Worm (Caenorhabditis elegans) whole organism, young adult: Measurements from ENCODE around the gene spin-2.

Experiments used
- B0019.2 ChIP-seq: fragments of 200-800 bp; sonication (Bioruptor generic); conservative IDR thresholded peaks from 2 replicates; pipeline ENCODE4 v1.3.6; 2022; ENCODE audit warnings: missing genetic modification reagents, missing genetic modification characterization, missing compliant biosample characterization
- F33H1.4 ChIP-seq: fragments of 200-800 bp; sonication (Bioruptor generic); IDR thresholded peaks from 2 replicates; pipeline ENCODE4 v1.3.6; 2022; ENCODE audit warnings: missing genetic modification reagents, missing genetic modification characterization, missing compliant biosample characterization
- F37B4.10 ChIP-seq: fragments of 200-800 bp; sonication (Bioruptor generic); IDR thresholded peaks from 2 replicates; pipeline ENCODE4 v1.3.6; 2022; ENCODE audit warnings: missing genetic modification characterization, missing compliant biosample characterization
- F49E8.2 ChIP-seq: sonication (generic microtip); optimal IDR thresholded peaks from 3 replicates; lab custom pipeline; 2017; ENCODE audit warnings: missing genetic modification characterization, mild to moderate bottlenecking, missing compliant biosample characterization, antibody characterized with exemption, moderate library complexity; ENCODE audit not compliant: insufficient read depth
- F55B11.4 ChIP-seq: sonication (generic microtip); optimal IDR thresholded peaks from 2 replicates; lab custom pipeline; 2016; ENCODE audit warnings: missing compliant biosample characterization, missing genetic modification characterization, borderline replicate concordance; ENCODE audit not compliant: insufficient read depth
- K11D2.4 ChIP-seq: fragments of 200-800 bp; sonication (Bioruptor generic); IDR thresholded peaks from 2 replicates; pipeline ENCODE4 v1.3.6; 2022; ENCODE audit warnings: missing genetic modification reagents, missing genetic modification characterization, missing compliant biosample characterization
- Y56A3A.18 ChIP-seq: fragments of 200-800 bp; sonication (Bioruptor generic); IDR thresholded peaks from 2 replicates; pipeline ENCODE4 v1.3.6; 2022; ENCODE audit warnings: missing genetic modification reagents, missing genetic modification characterization, missing compliant biosample characterization
- ZK185.1 ChIP-seq: sonication (generic microtip); optimal IDR thresholded peaks from 2 replicates; lab custom pipeline; 2016; ENCODE audit warnings: mild to moderate bottlenecking, missing genetic modification characterization, missing compliant biosample characterization; ENCODE audit not compliant: poor library complexity, severe bottlenecking
- athp-1 ChIP-seq: sonication (generic microtip); optimal IDR thresholded peaks from 2 replicates; lab custom pipeline; 2017; ENCODE audit warnings: mild to moderate bottlenecking, missing genetic modification characterization, missing compliant biosample characterization
- cebp-2 ChIP-seq: fragments of 200-800 bp; sonication (Bioruptor generic); IDR thresholded peaks from 2 replicates; pipeline ENCODE4 v1.3.6; 2022; ENCODE audit warnings: missing genetic modification characterization, missing compliant biosample characterization
- ceh-100 ChIP-seq: fragments of 200-800 bp; sonication (Bioruptor generic); IDR thresholded peaks from 2 replicates; pipeline ENCODE4 v1.3.6; 2022; ENCODE audit warnings: missing genetic modification reagents, missing genetic modification characterization, missing compliant biosample characterization
- ceh-91 ChIP-seq: fragments of 200-800 bp; sonication (Bioruptor generic); IDR thresholded peaks from 2 replicates; pipeline ENCODE4 v1.3.6; 2022; ENCODE audit warnings: missing genetic modification reagents, missing genetic modification characterization, missing compliant biosample characterization
- die-1 ChIP-seq: sonication (generic microtip); optimal IDR thresholded peaks from 2 replicates; lab custom pipeline; 2016; ENCODE audit warnings: missing genotype, mild to moderate bottlenecking, missing genetic modification characterization, missing compliant biosample characterization
- dox-1 ChIP-seq: fragments of 200-800 bp; sonication (Bioruptor generic); IDR thresholded peaks from 2 replicates; pipeline ENCODE4 v1.3.6; 2022; ENCODE audit warnings: missing genetic modification reagents, missing genetic modification characterization, missing compliant biosample characterization
- dpff-1 ChIP-seq: sonication (generic microtip); optimal IDR thresholded peaks from 2 replicates; lab custom pipeline; 2017; ENCODE audit warnings: mild to moderate bottlenecking, missing genetic modification characterization, missing compliant biosample characterization
- dpl-1 ChIP-seq: fragments of 150-350 bp; optimal IDR thresholded peaks from 2 replicates; lab custom pipeline; 2014; ENCODE audit warnings: missing biosample characterization, missing genetic modification reagents, missing genetic modification characterization
- efl-1 ChIP-seq: fragments of 150-350 bp; optimal IDR thresholded peaks from 2 replicates; lab custom pipeline; 2014; ENCODE audit warnings: missing biosample characterization, missing genetic modification reagents, missing genetic modification characterization
- fkh-3 ChIP-seq: sonication (generic microtip); optimal IDR thresholded peaks from 2 replicates; lab custom pipeline; 2016; ENCODE audit warnings: mild to moderate bottlenecking, missing genetic modification characterization, missing compliant biosample characterization
- let-607 ChIP-seq, 2 experiments: fragments of 200-800 bp in 1 of 2; sonication (Bioruptor generic) in 1 of 2; sonication (generic microtip) in 1 of 2; optimal IDR thresholded peaks; 2 replicates each; lab custom pipeline; 2016 to 2018; ENCODE audit warnings: mild to moderate bottlenecking in 2 of 2, missing compliant biosample characterization in 2 of 2, missing genetic modification characterization in 2 of 2, moderate library complexity in 2 of 2, missing genotype in 1 of 2
- lin-26 ChIP-seq: fragments of 200-800 bp; sonication (Bioruptor generic); IDR thresholded peaks from 2 replicates; pipeline ENCODE4 v1.3.6; 2022; ENCODE audit warnings: missing genetic modification reagents, missing genetic modification characterization, missing compliant biosample characterization
- lin-35 ChIP-seq, 3 experiments: fragments of 150-350 bp in 2 of 3; sonication (generic microtip) in 1 of 3; optimal IDR thresholded peaks; 2 replicates each; lab custom pipeline; 2014 to 2018; ENCODE audit warnings: missing biosample characterization in 3 of 3, missing genetic modification characterization in 3 of 3, missing genetic modification reagents in 3 of 3
- lin-54 ChIP-seq: fragments of 200-800 bp; sonication (Bioruptor generic); optimal IDR thresholded peaks from 2 replicates; lab custom pipeline; 2018; ENCODE audit warnings: mild to moderate bottlenecking, missing genetic modification characterization, missing compliant biosample characterization
- nfyb-1 ChIP-seq: fragments of 200-800 bp; sonication (Bioruptor generic); IDR thresholded peaks from 2 replicates; pipeline ENCODE4 v1.3.6; 2022; ENCODE audit warnings: missing genetic modification reagents, missing genetic modification characterization, missing compliant biosample characterization
- nhr-120 ChIP-seq: fragments of 200-800 bp; sonication (Bioruptor generic); IDR thresholded peaks from 2 replicates; pipeline ENCODE4 v1.3.6; 2022; ENCODE audit warnings: missing genetic modification characterization, missing compliant biosample characterization
- nhr-27 ChIP-seq: fragments of 200-800 bp; sonication (Bioruptor generic); optimal IDR thresholded peaks from 2 replicates; lab custom pipeline; 2018; ENCODE audit warnings: mild to moderate bottlenecking, missing genetic modification characterization, moderate library complexity, missing compliant biosample characterization
- nhr-80 ChIP-seq: sonication (generic microtip); optimal IDR thresholded peaks from 2 replicates; lab custom pipeline; 2016; ENCODE audit warnings: missing genetic modification characterization, missing compliant biosample characterization
- pbrm-1 ChIP-seq: fragments of 200-800 bp; sonication (Bioruptor generic); IDR thresholded peaks from 2 replicates; pipeline ENCODE4 v1.3.6; 2022; ENCODE audit warnings: missing genetic modification reagents, missing genetic modification characterization, missing compliant biosample characterization
- pha-4 ChIP-seq: fragments of 150-350 bp; sonication (generic microtip); optimal IDR thresholded peaks from 2 replicates; lab custom pipeline; 2014; ENCODE audit warnings: missing biosample characterization, missing genetic modification reagents, missing genetic modification characterization
- rcor-1 ChIP-seq: fragments of 200-800 bp; sonication (Bioruptor generic); IDR thresholded peaks from 2 replicates; pipeline ENCODE4 v1.3.6; 2022; ENCODE audit warnings: missing genetic modification reagents, missing genetic modification characterization, missing compliant biosample characterization
- somi-1 ChIP-seq: fragments of 200-800 bp; sonication (Bioruptor generic); optimal IDR thresholded peaks from 2 replicates; lab custom pipeline; 2018; ENCODE audit warnings: mild to moderate bottlenecking, missing genetic modification characterization, missing compliant biosample characterization
- tbp1 ChIP-seq: fragments of 200-800 bp; sonication (Bioruptor generic); optimal IDR thresholded peaks from 2 replicates; lab custom pipeline; 2018; ENCODE audit warnings: mild to moderate bottlenecking, missing genetic modification characterization, missing compliant biosample characterization
- unc-130 ChIP-seq: sonication (generic microtip); optimal IDR thresholded peaks from 2 replicates; lab custom pipeline; 2016; ENCODE audit warnings: missing genetic modification reagents, missing genetic modification characterization, missing compliant biosample characterization
- unc-62 ChIP-seq: fragments of 150-350 bp; optimal IDR thresholded peaks from 2 replicates; lab custom pipeline; 2014; ENCODE audit warnings: missing biosample characterization, missing genetic modification reagents, missing genetic modification characterization
- zfh-2 ChIP-seq: fragments of 200-800 bp; sonication (Bioruptor generic); conservative IDR thresholded peaks from 2 replicates; pipeline ENCODE4 v1.3.6; 2022; ENCODE audit warnings: missing genetic modification reagents, missing genetic modification characterization, missing compliant biosample characterization
- ztf-18 ChIP-seq: sonication (generic microtip); optimal IDR thresholded peaks from 2 replicates; lab custom pipeline; 2016; ENCODE audit warnings: missing genotype, mild to moderate bottlenecking, missing genetic modification characterization, missing compliant biosample characterization
- ztf-22 ChIP-seq: fragments of 200-800 bp; sonication (Bioruptor generic); optimal IDR thresholded peaks from 2 replicates; lab custom pipeline; 2018; ENCODE audit warnings: mild to moderate bottlenecking, missing genetic modification characterization, moderate library complexity, missing compliant biosample characterization

spin-2 gene

ce11 chrIV:13052568-13052967, 34.2 kb upstream of the spin-2 start, which contains the start of gene F49E11.7:
Gene F49E11.7, plus strand, starts transcription at chrIV:13052868.
- no peak for TF ChIP-seq fkh-3 (tag; lab: Kevin White, UChicago)
- no peak for TF ChIP-seq F37B4.10
- no peak for TF ChIP-seq lin-26 (GFP tag; lab: Robert Waterston, UW)
- no peak for TF ChIP-seq die-1 (tag; lab: Kevin White, UChicago)
- TF ChIP-seq K11D2.4 (GFP tag; lab: Robert Waterston, UW), result no peak
- TF ChIP-seq unc-62 (GFP tag; lab: Kevin White, UChicago), result no peak
- no peak for TF ChIP-seq athp-1 (tag; lab: Kevin White, UChicago)
- TF ChIP-seq pbrm-1 (GFP tag; lab: Robert Waterston, UW), result no peak
- no peak for TF ChIP-seq dpl-1 (GFP tag; lab: Kevin White, UChicago)

DNA sequence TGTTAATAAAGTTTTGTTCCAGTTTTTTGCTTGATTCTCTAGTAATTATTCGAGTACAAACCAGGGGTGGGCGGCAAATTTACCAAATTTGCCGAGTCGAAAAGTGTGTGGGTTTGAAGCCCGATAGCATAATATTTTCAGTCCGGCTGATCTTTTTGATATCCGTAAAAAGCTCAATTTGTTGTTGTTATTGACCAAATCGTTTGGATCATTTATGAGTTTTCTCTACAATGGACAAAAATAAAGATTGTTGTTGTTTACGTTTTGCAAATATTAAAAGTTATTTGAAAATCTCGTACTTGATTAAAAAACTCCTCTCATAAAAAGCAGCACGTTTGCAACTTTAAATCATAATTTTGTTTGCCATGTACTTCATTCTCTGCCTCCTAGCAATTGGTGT, 30.8 kb upstream of the spin-2 start, which contains the start of gene scl-1:
Gene scl-1 (plus strand): TSS at position 301 of the 400 bp plus-strand sequence.
- TF ChIP-seq tbp1 (no peak), nhr-27 (tag; lab: Kevin White, UChicago) (no peak), ztf-18 (no peak), ceh-100 (GFP tag; lab: Robert Waterston, UW) (no peak), lin-54 (GFP tag; lab: Kevin White, UChicago) (no peak), unc-130 (GFP tag; lab: Kevin White, UChicago) (no peak), nhr-120 (GFP tag; lab: Robert Waterston, UW) (no peak)
- TF ChIP-seq, all 124 proteins: peak for 0

DNA sequence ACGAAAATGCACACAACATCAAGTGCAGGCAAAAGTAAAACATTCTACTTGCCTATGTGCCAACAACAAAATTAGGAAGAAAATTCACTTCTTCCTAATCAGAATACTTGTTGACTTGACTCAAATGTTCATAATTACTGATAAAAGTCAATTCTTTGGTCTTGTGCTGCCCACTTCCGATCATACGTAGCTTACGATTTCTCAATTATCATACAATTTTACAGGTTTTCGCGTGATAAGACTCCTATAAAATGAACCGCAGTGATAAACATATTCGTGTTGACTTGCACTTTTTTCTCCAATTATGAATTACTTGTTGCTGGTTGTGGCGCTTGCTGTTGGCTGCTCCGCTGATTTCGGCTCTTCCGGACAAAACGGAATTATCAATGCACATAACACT, 29.4 kb upstream of the spin-2 start, which contains the start of gene scl-2:
Gene scl-2 (plus strand): TSS at position 293 of the 400 bp plus-strand sequence.
- TF ChIP-seq dox-1 (GFP tag; lab: Robert Waterston, UW) (peak; percentile 15; the same call in 1 of the 2 replicates), pha-4 (tag; lab: Kevin White, UChicago) (peak; percentile 74), let-607 (tag; optimal IDR thresholded peaks at IDR 0.05; lab: Kevin White, UChicago) (no peak), nhr-80 (tag; lab: Kevin White, UChicago) (peak; percentile 80), somi-1 (GFP tag; lab: Kevin White, UChicago) (no peak), F49E8.2 (tag; lab: Kevin White, UChicago) (no peak), rcor-1 (no peak)

DNA sequence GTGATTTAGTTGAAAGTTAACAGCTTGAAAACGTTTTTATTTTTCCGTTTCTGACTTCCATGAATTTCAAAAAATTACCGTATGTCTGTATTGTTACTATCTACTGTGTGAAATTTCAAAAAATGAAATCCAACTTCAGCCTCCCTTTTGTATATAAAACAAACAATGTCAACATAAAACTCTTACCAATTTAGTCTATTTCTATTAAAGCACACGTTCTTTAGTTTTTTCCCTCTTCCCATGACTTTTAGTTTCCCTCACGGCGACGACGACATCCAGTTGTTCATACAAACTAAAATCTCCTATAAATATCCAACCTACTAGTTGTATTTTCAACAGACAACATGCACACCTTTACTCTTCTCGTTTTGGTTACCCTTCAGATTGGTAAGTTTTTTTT, 27.5 kb upstream of the spin-2 start, which contains the start of gene scl-3:
Gene scl-3 (plus strand): TSS at position 301 of the 400 bp plus-strand sequence.
- TF ChIP-seq F37B4.10 (no peak), B0019.2 (no peak), Y56A3A.18 (GFP tag; lab: Robert Waterston, UW) (no peak), ceh-91 (GFP tag; lab: Robert Waterston, UW) (no peak), cebp-2 (GFP tag; lab: Robert Waterston, UW) (no peak), ZK185.1 (no peak)

ce11 chrIV:13063714-13064113, 23.1 kb upstream of the spin-2 start, which contains the start of gene scl-5:
Gene scl-5, plus strand, starts transcription at chrIV:13064014.
- no peak for TF ChIP-seq pbrm-1 (GFP tag; lab: Robert Waterston, UW)

DNA sequence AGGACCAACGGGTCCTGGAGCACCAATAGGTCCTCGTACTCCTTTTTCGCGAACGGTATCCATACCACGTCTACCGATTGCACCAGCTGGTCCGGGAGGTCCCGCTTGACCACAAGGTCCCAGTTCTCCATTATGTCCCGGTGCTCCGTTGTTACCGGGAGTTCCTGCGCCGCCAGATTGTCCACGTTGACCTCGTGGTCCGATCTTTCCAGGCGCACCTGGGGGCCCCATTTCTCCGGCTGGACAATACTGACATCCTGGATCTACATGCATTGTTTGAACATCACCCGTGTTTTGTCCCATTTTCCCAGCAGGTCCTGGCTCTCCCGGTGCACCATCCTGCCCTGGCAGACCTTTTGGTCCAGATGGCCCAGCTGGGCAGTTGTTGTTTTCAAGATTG, 20.8 kb upstream of the spin-2 start:
- TF ChIP-seq nfyb-1 (GFP tag; lab: Robert Waterston, UW) (no peak), ztf-22 (GFP tag; lab: Kevin White, UChicago) (no peak), dpff-1 (no peak), F55B11.4 (tag; lab: Kevin White, UChicago) (no peak), rcor-1 (no peak), efl-1 (GFP tag; lab: Kevin White, UChicago) (no peak), F49E8.2 (tag; lab: Kevin White, UChicago) (no peak), cebp-2 (GFP tag; lab: Robert Waterston, UW) (peak; percentile 81; the same call in 1 of the 2 replicates), F33H1.4 (GFP tag; lab: Robert Waterston, UW) (no peak), zfh-2 (GFP tag; lab: Robert Waterston, UW) (peak; percentile 63), lin-35 (GFP tag; optimal IDR thresholded peaks at IDR 0.05; lab: Kevin White, UChicago) (no peak)
